Fruit fly (Drosophila melanogaster): ENCODE measurements around the gene RecQ4.

Gene RecQ4

DNA sequence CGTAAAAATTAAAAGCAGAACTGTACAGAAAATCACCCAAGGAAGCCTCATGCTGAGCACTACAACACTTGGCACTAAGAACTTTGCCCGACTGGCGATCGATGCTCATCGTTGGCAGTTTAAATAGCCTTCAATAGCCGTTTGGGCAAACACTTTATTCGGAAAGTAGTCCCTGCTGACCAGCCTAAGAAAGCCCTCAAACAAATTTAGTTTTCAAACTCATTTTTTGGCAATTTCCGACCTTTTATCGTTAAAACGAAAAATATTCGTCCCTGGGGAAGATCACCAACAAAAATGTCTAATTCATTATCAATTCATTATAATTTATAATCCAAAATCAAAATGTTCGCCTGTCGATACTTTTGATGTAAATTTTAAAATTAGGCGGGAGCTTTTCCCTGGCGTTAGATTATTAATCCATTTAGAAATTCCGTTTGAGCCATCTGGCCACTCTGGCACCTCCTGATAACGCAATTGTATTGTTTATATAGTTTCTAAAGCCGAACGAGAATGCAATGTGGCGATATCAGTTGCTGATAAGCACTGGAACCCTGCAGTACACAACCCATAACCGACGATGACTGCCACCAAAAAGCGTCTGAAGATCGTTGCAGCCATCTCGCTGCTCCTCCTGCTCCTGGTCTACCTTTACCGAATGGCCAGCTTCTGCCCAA lies 4.8 kb upstream of the RecQ4 start, which contains the start of the genes mthl7 and Uxs (continued):
- peak; percentile 35; the same call in 1 of the 3 replicates for TF ChIP-seq knrl (GFP tag; IDR thresholded peaks at IDR 0.05; ENCODE audit: partially characterized antibody)
- TF ChIP-seq CG2116 (GFP tag; optimal IDR thresholded peaks at IDR 0.05): peak; percentile 25
- no peak for TF ChIP-seq kni (GFP tag; optimal IDR thresholded peaks at IDR 0.05)
- TF ChIP-seq tio (GFP tag; optimal IDR thresholded peaks at IDR 0.05): no peak
- no peak for TF ChIP-seq CG12236 (GFP tag; optimal IDR thresholded peaks at IDR 0.05)
- TF ChIP-seq CG42726 (GFP tag; IDR thresholded peaks at IDR 0.05; ENCODE audit: partially characterized antibody): peak; percentile 36; the same call in 1 of the 2 replicates
- no peak for TF ChIP-seq hkb (optimal IDR thresholded peaks at IDR 0.05)
- TF ChIP-seq hkb (GFP tag; IDR thresholded peaks at IDR 0.05): no peak
- TF ChIP-seq twi (tag; optimal IDR thresholded peaks at IDR 0.05): no peak
- no peak for TF ChIP-seq Hr51 (GFP tag; optimal IDR thresholded peaks at IDR 0.05)
- TF ChIP-seq Atf-2 (GFP tag; optimal IDR thresholded peaks at IDR 0.05): no peak
- no peak for TF ChIP-seq CG8924 (tag; optimal IDR thresholded peaks at IDR 0.05)
- no peak for TF ChIP-seq Ets65A (GFP tag)
- no peak for TF ChIP-seq Gsc (GFP tag; IDR thresholded peaks at IDR 0.05)
- no peak for TF ChIP-seq CG9609 (GFP tag; optimal IDR thresholded peaks at IDR 0.05)
- TF ChIP-seq CG7839 (tag; optimal IDR thresholded peaks at IDR 0.05): no peak
- peak; percentile 75 for TF ChIP-seq MBD-R2 (GFP tag; IDR thresholded peaks at IDR 0.05)
- no peak for TF ChIP-seq Spps (tag; optimal IDR thresholded peaks at IDR 0.05)
- no peak for TF ChIP-seq CG6854 (GFP tag; optimal IDR thresholded peaks at IDR 0.05)
- TF ChIP-seq az2 (GFP tag; optimal IDR thresholded peaks at IDR 0.05): no peak
- no peak for TF ChIP-seq CG10654 (GFP tag; optimal IDR thresholded peaks at IDR 0.05)
- TF ChIP-seq CG43689 (GFP tag; IDR thresholded peaks at IDR 0.05): no peak
- no peak for TF ChIP-seq CG3847 (GFP tag; IDR thresholded peaks at IDR 0.05)
- no peak for TF ChIP-seq Meics (GFP tag; optimal IDR thresholded peaks at IDR 0.05)
- peak; percentile 30; the same call in 1 of the 2 replicates for TF ChIP-seq amos (GFP tag; IDR thresholded peaks at IDR 0.05; ENCODE audit: partially characterized antibody)
- no peak for TF ChIP-seq CoRest (tag; optimal IDR thresholded peaks at IDR 0.05)
- TF ChIP-seq CG17361 (GFP tag; IDR thresholded peaks at IDR 0.05): no peak
- TF ChIP-seq Atf6 (GFP tag; IDR thresholded peaks at IDR 0.05): no peak
- TF ChIP-seq mirr (GFP tag; optimal IDR thresholded peaks at IDR 0.05): no peak
- TF ChIP-seq fd3F (GFP tag; optimal IDR thresholded peaks at IDR 0.05): no peak
- no peak for TF ChIP-seq scrt (GFP tag; optimal IDR thresholded peaks at IDR 0.05)
- no peak for TF ChIP-seq ewg (GFP tag; optimal IDR thresholded peaks at IDR 0.05)
- TF ChIP-seq wek (GFP tag; optimal IDR thresholded peaks at IDR 0.05): no peak
- no peak for TF ChIP-seq CG14965 (GFP tag; optimal IDR thresholded peaks at IDR 0.05; ENCODE audit: borderline replicate concordance)
- no peak for TF ChIP-seq CG6175 (GFP tag; IDR thresholded peaks at IDR 0.05)
- no peak for TF ChIP-seq CG10979 (tag; optimal IDR thresholded peaks at IDR 0.05)
- peak; percentile 29; the same call in 1 of the 2 replicates for TF ChIP-seq hbn (GFP tag; IDR thresholded peaks at IDR 0.05; ENCODE audit: partially characterized antibody)
- no peak for TF ChIP-seq jing (GFP tag; optimal IDR thresholded peaks at IDR 0.05)
- no peak for TF ChIP-seq CG7556 (GFP tag; optimal IDR thresholded peaks at IDR 0.05)
- TF ChIP-seq danr (GFP tag; IDR thresholded peaks at IDR 0.05): no peak
- TF ChIP-seq Fer1 (GFP tag; optimal IDR thresholded peaks at IDR 0.05): no peak
- TF ChIP-seq chif (GFP tag; optimal IDR thresholded peaks at IDR 0.05): no peak
- no peak for TF ChIP-seq CG4404 (GFP tag; IDR thresholded peaks at IDR 0.05)
- no peak for TF ChIP-seq ham (GFP tag; IDR thresholded peaks at IDR 0.05)
- TF ChIP-seq CG7271 (tag; optimal IDR thresholded peaks at IDR 0.05): no peak
- no peak for TF ChIP-seq ken (GFP tag; IDR thresholded peaks at IDR 0.05)
- TF ChIP-seq CG18262 (tag; optimal IDR thresholded peaks at IDR 0.05): no peak
- TF ChIP-seq CHES-1-like (GFP tag; optimal IDR thresholded peaks at IDR 0.05): no peak
- no peak for TF ChIP-seq H15 (GFP tag; IDR thresholded peaks at IDR 0.05)
- peak; percentile 55 for TF ChIP-seq bigmax (GFP tag; optimal IDR thresholded peaks at IDR 0.05)
